Worm (Caenorhabditis elegans) whole organism, L2 larva: ENCODE results near the gene C08B6.14.

Experiments used
- lin-39 ChIP-seq: fragments of 150-350 bp; optimal IDR thresholded peaks from 2 replicates; lab custom pipeline; 2014; ENCODE audit warnings: missing biosample characterization, missing genetic modification reagents, missing genetic modification characterization
- peb-1 ChIP-seq: fragments of 150-350 bp; optimal IDR thresholded peaks from 2 replicates; lab custom pipeline; 2014; ENCODE audit warnings: missing biosample characterization, missing genetic modification characterization
- unc-39 ChIP-seq: fragments of 150-350 bp; optimal IDR thresholded peaks from 2 replicates; lab custom pipeline; 2014; ENCODE audit warnings: missing biosample characterization, missing genetic modification characterization
- ztf-11 ChIP-seq: sonication (generic microtip); optimal IDR thresholded peaks from 2 replicates; lab custom pipeline; 2017; ENCODE audit warnings: missing biosample characterization, missing genetic modification characterization
- ztf-4 ChIP-seq: fragments of 150-350 bp; optimal IDR thresholded peaks from 2 replicates; lab custom pipeline; 2014; ENCODE audit warnings: missing biosample characterization, missing genetic modification characterization

- TF ChIP-seq unc-39 (tag; lab: Kevin White, UChicago) = no peak
- TF ChIP-seq ztf-11 (tag; lab: Kevin White, UChicago) = no peak
- TF ChIP-seq peb-1 (tag; lab: Kevin White, UChicago) = no peak
- TF ChIP-seq ztf-4 (tag; lab: Kevin White, UChicago) = no peak
- no peak for TF ChIP-seq lin-39 (tag; lab: Kevin White, UChicago)
Measured at ce11 chrV:10075441-10075840, 26.4 kb downstream of the C08B6.14 start, which contains the start of gene F57A8.7.
